Worm (Caenorhabditis elegans) whole organism, late embryonic: ENCODE measurements around the gene K10D11.4.

ENCODE experiments used
- Y22D7AL.16 ChIP-seq: sonication (generic microtip); optimal IDR thresholded peaks from 2 replicates; lab custom pipeline; 2016; ENCODE audit warnings: missing genetic modification characterization, missing compliant biosample characterization
- ama-1 ChIP-seq: fragments of 150-350 bp; optimal IDR thresholded peaks from 2 replicates; lab custom pipeline; 2014
- fkh-10 ChIP-seq: fragments of 150-350 bp; optimal IDR thresholded peaks from 2 replicates; lab custom pipeline; 2014; ENCODE audit warnings: missing biosample characterization, missing genetic modification reagents, missing genetic modification characterization
- hlh-30 ChIP-seq: sonication (generic microtip); optimal IDR thresholded peaks from 2 replicates; lab custom pipeline; 2017; ENCODE audit warnings: antibody characterized with exemption, missing genetic modification characterization, missing compliant biosample characterization; ENCODE audit not compliant: insufficient read depth
- nhr-11 ChIP-seq: fragments of 150-350 bp; optimal IDR thresholded peaks from 2 replicates; lab custom pipeline; 2014; ENCODE audit warnings: missing biosample characterization, missing genetic modification characterization
- npax-4 ChIP-seq: sonication (generic microtip); optimal IDR thresholded peaks from 2 replicates; lab custom pipeline; 2016; ENCODE audit warnings: missing genetic modification characterization, missing compliant biosample characterization
- pag-3 ChIP-seq: sonication (generic microtip); optimal IDR thresholded peaks from 2 replicates; lab custom pipeline; 2016; ENCODE audit warnings: missing compliant biosample characterization, missing genetic modification characterization, borderline replicate concordance
- pha-2 ChIP-seq: sonication (generic microtip); optimal IDR thresholded peaks from 2 replicates; lab custom pipeline; 2017; ENCODE audit warnings: mild to moderate bottlenecking, missing genetic modification characterization, missing compliant biosample characterization
- pha-4 ChIP-seq: fragments of 150-350 bp; optimal IDR thresholded peaks from 2 replicates; lab custom pipeline; 2018; ENCODE audit warnings: missing biosample characterization, missing genetic modification reagents, missing genetic modification characterization
- sox-4 ChIP-seq: sonication (generic microtip); optimal IDR thresholded peaks from 2 replicates; lab custom pipeline; 2017; ENCODE audit warnings: mild to moderate bottlenecking, missing genetic modification characterization, inconsistent platforms, missing compliant biosample characterization
- tbx-2 ChIP-seq: sonication (generic microtip); optimal IDR thresholded peaks from 2 replicates; lab custom pipeline; 2016; ENCODE audit warnings: missing genetic modification characterization, missing compliant biosample characterization

ce11 chrIV:12991629-12992028 is 2.6 kb downstream of the K10D11.4 start, which contains the start of gene K10D11.5:
- TF ChIP-seq pha-4 (tag; lab: Kevin White, UChicago) (no peak), fkh-10 (GFP tag; lab: Kevin White, UChicago) (no peak), hlh-30 (tag; lab: Kevin White, UChicago) (no peak), pha-2 (no peak), npax-4 (no peak), nhr-11 (tag; lab: Kevin White, UChicago) (no peak), ama-1 (no peak), pag-3 (tag; lab: Kevin White, UChicago) (no peak), Y22D7AL.16 (tag; lab: Kevin White, UChicago) (no peak), tbx-2 (tag; lab: Kevin White, UChicago) (no peak), sox-4 (tag; lab: Kevin White, UChicago) (no peak)
